Worm (Caenorhabditis elegans) whole organism, mixed stage, embryonic: Measurements from ENCODE around the gene bath-15.

ENCODE experiments used
- ceh-39 ChIP-seq: fragments of 150-350 bp; optimal IDR thresholded peaks from 2 replicates; lab custom pipeline; 2014; ENCODE audit warnings: missing biosample characterization, missing genetic modification characterization
- ceh-43 ChIP-seq: fragments of 200-800 bp; sonication (Bioruptor generic); optimal IDR thresholded peaks from 2 replicates; lab custom pipeline; 2018; ENCODE audit warnings: mild to moderate bottlenecking, missing genetic modification characterization, moderate library complexity, missing compliant biosample characterization
- lsy-2 ChIP-seq: fragments of 150-350 bp; optimal IDR thresholded peaks from 2 replicates; lab custom pipeline; 2014; ENCODE audit warnings: missing biosample characterization, missing genetic modification characterization
- mep-1 ChIP-seq: fragments of 150-350 bp; optimal IDR thresholded peaks from 2 replicates; lab custom pipeline; 2017; ENCODE audit warnings: missing biosample characterization, missing genetic modification reagents, missing genetic modification characterization, inconsistent platforms
- nhr-12 ChIP-seq: fragments of 150-350 bp; optimal IDR thresholded peaks from 2 replicates; lab custom pipeline; 2014; ENCODE audit warnings: missing biosample characterization, missing genetic modification characterization
- nhr-28 ChIP-seq: fragments of 150-350 bp; optimal IDR thresholded peaks from 2 replicates; lab custom pipeline; 2014; ENCODE audit warnings: missing biosample characterization, missing genetic modification characterization
- nhr-76 ChIP-seq: sonication (generic microtip); optimal IDR thresholded peaks from 2 replicates; lab custom pipeline; 2017; ENCODE audit warnings: missing biosample characterization, missing genetic modification characterization
- pha-4 ChIP-seq: fragments of 150-350 bp; optimal IDR thresholded peaks from 2 replicates; lab custom pipeline; 2018; ENCODE audit warnings: missing biosample characterization, missing genetic modification reagents, missing genetic modification characterization
- unc-39 ChIP-seq: fragments of 150-350 bp; optimal IDR thresholded peaks from 2 replicates; lab custom pipeline; 2014; ENCODE audit warnings: missing biosample characterization, missing genetic modification characterization

ce11 chrIII:7792209-7792608 lies 16.4 kb upstream of the bath-15 start:
- TF ChIP-seq ceh-39 (tag; lab: Kevin White, UChicago) (no peak), pha-4 (tag; lab: Kevin White, UChicago) (no peak), mep-1 (no peak), ceh-43 (GFP tag; lab: Kevin White, UChicago) (no peak), unc-39 (tag; lab: Kevin White, UChicago) (no peak), nhr-12 (tag; lab: Kevin White, UChicago) (no peak), lsy-2 (peak; percentile 83), nhr-28 (tag; lab: Kevin White, UChicago) (no peak), nhr-76 (tag; lab: Kevin White, UChicago) (no peak)
